Fruit fly (Drosophila melanogaster) whole organism, larva: ENCODE data around the gene CG12224.

Experiments used
- noc ChIP-seq: fragments of 200-800 bp; sonication (Bioruptor generic); optimal IDR thresholded peaks from 3 replicates; lab custom pipeline; 2019; ENCODE audit warnings: missing biosample characterization, mild to moderate bottlenecking, missing genetic modification characterization, moderate library complexity

CG12224 gene

dm6 chr3R:11981962-11982361 is at the start of gene CG12224:
Gene CG12224, minus strand, starts transcription at chr3R:11982062.
- no peak for TF ChIP-seq noc (tag; lab: Kevin White, UChicago)

- TF ChIP-seq noc (tag; lab: Kevin White, UChicago) = no peak
Observed at dm6 chr3R:12031657-12032056, 49.8 kb upstream of the CG12224 start, which contains the start of the genes CG31358, CG42504 and CG42505. Gene CG31358, minus strand, starts transcription at chr3R:12031757. Gene CG42504, minus strand, starts transcription at chr3R:12031757. Gene CG42505, minus strand, starts transcription at chr3R:12031757.

dm6 chr3R:12020987-12021386 is 39.1 kb upstream of the CG12224 start:
- no peak for TF ChIP-seq noc (tag; lab: Kevin White, UChicago)

- TF ChIP-seq noc (tag; lab: Kevin White, UChicago) = no peak
Observed at dm6 chr3R:12016828-12017280, 35.0 kb upstream of the CG12224 start, which contains the start of the genes DCAF12 and Spt3. Gene DCAF12, minus strand, starts transcription at chr3R:12017031. Gene Spt3, plus strand, starts transcription at chr3R:12017156.

dm6 chr3R:12010202-12010824 is 28.5 kb upstream of the CG12224 start, which contains the start of the genes KLHL18 and GCC185:
Gene KLHL18, minus strand, starts transcription at chr3R:12010434.
Gene GCC185, plus strand, starts transcription at chr3R:12010772.
- TF ChIP-seq noc (tag; lab: Kevin White, UChicago) = peak; percentile 83

- TF ChIP-seq noc (tag; lab: Kevin White, UChicago) = no peak
Observed at dm6 chr3R:12006417-12006816, 24.6 kb upstream of the CG12224 start.

dm6 chr3R:12005417-12005816 is 23.6 kb upstream of the CG12224 start, which contains the start of gene Tk:
Gene Tk, minus strand, starts transcription at chr3R:12005473.
- no peak for TF ChIP-seq noc (tag; lab: Kevin White, UChicago)

- TF ChIP-seq noc (tag; lab: Kevin White, UChicago) = no peak
Observed at dm6 chr3R:11999074-11999473, 17.2 kb upstream of the CG12224 start, which contains the start of gene Ect3. Gene Ect3, plus strand, starts transcription at chr3R:11999278.

- TF ChIP-seq noc (tag; lab: Kevin White, UChicago) = no peak
Observed at dm6 chr3R:11998130-11998529, 16.3 kb upstream of the CG12224 start.

dm6 chr3R:11992934-11993670 is 11.2 kb upstream of the CG12224 start, which contains the start of gene mfas:
Gene mfas, minus strand, starts transcription at chr3R:11993315.
- no peak for TF ChIP-seq noc (tag; lab: Kevin White, UChicago)

dm6 chr3R:11991538-11992164 is 9.8 kb upstream of the CG12224 start:
- TF ChIP-seq noc (tag; lab: Kevin White, UChicago) = no peak

- TF ChIP-seq noc (tag; lab: Kevin White, UChicago) = no peak
Observed at dm6 chr3R:11989996-11990395, 8.1 kb upstream of the CG12224 start.

- no peak for TF ChIP-seq noc (tag; lab: Kevin White, UChicago)
Observed at dm6 chr3R:11989206-11989605, 7.3 kb upstream of the CG12224 start.

- TF ChIP-seq noc (tag; lab: Kevin White, UChicago) = no peak
Observed at dm6 chr3R:11984862-11985261, 3.0 kb upstream of the CG12224 start.

- no peak for TF ChIP-seq noc (tag; lab: Kevin White, UChicago)
Observed at dm6 chr3R:11984441-11984840, 2.6 kb upstream of the CG12224 start, which contains the start of gene CG3397. Gene CG3397, minus strand, starts transcription at chr3R:11984541.

dm6 chr3R:11982547-11982946 is 685 bp upstream of the CG12224 start:
- TF ChIP-seq noc (tag; lab: Kevin White, UChicago) = no peak
